Worm (Caenorhabditis elegans) whole organism, L2 larva: Measurements from ENCODE around the gene cks-1.

Experiments
- C34F6.9 ChIP-seq: fragments of 150-350 bp; optimal IDR thresholded peaks from 2 replicates; lab custom pipeline; 2014; ENCODE audit warnings: missing biosample characterization, missing genetic modification characterization
- F13H6.1 ChIP-seq: sonication (generic microtip); optimal IDR thresholded peaks from 2 replicates; lab custom pipeline; 2016; ENCODE audit warnings: missing genetic modification characterization, missing compliant biosample characterization
- Y55F3AM.14 ChIP-seq: fragments of 200-800 bp; sonication (Bioruptor generic); optimal IDR thresholded peaks from 2 replicates; lab custom pipeline; 2018; ENCODE audit warnings: mild to moderate bottlenecking, missing genetic modification characterization, missing compliant biosample characterization
- alr-1 ChIP-seq: fragments of 150-350 bp; optimal IDR thresholded peaks from 2 replicates; lab custom pipeline; 2014; ENCODE audit warnings: missing biosample characterization, missing genetic modification characterization
- ama-1 ChIP-seq: fragments of 150-350 bp; optimal IDR thresholded peaks from 2 replicates; lab custom pipeline; 2018; ENCODE audit warnings: inconsistent platforms
- blmp-1 ChIP-seq: sonication (generic microtip); optimal IDR thresholded peaks from 2 replicates; lab custom pipeline; 2017; ENCODE audit warnings: missing genetic modification characterization, mild to moderate bottlenecking, missing compliant biosample characterization, antibody characterized with exemption, moderate library complexity; ENCODE audit not compliant: insufficient read depth
- crh-2 ChIP-seq: sonication (generic microtip); optimal IDR thresholded peaks from 2 replicates; lab custom pipeline; 2017; ENCODE audit warnings: missing biosample characterization, missing genetic modification characterization
- dmd-4 ChIP-seq: sonication (generic microtip); optimal IDR thresholded peaks from 2 replicates; lab custom pipeline; 2017; ENCODE audit warnings: missing biosample characterization, missing genetic modification characterization
- egl-27 ChIP-seq: sonication (generic microtip); optimal IDR thresholded peaks from 3 replicates; lab custom pipeline; 2017; ENCODE audit warnings: missing biosample characterization, missing genetic modification reagents, missing genetic modification characterization
- fos-1 ChIP-seq: fragments of 150-350 bp; optimal IDR thresholded peaks from 2 replicates; lab custom pipeline; 2014; ENCODE audit warnings: missing biosample characterization, missing genetic modification characterization
- gmeb-1 ChIP-seq: fragments of 150-350 bp; optimal IDR thresholded peaks from 2 replicates; lab custom pipeline; 2014; ENCODE audit warnings: missing biosample characterization, missing genetic modification characterization
- lin-13 ChIP-seq: fragments of 150-350 bp; optimal IDR thresholded peaks from 2 replicates; lab custom pipeline; 2014; ENCODE audit warnings: missing biosample characterization, missing genetic modification reagents, missing genetic modification characterization
- lin-39 ChIP-seq: fragments of 150-350 bp; optimal IDR thresholded peaks from 2 replicates; lab custom pipeline; 2014; ENCODE audit warnings: missing biosample characterization, missing genetic modification reagents, missing genetic modification characterization
- lsy-2 ChIP-seq, 2 experiments: fragments of 150-350 bp in 1 of 2; sonication (generic microtip) in 1 of 2; optimal IDR thresholded peaks; 2 replicates each; lab custom pipeline; 2014 to 2017; ENCODE audit warnings: missing biosample characterization in 2 of 2, missing genetic modification characterization in 2 of 2
- mbf-1 ChIP-seq: sonication (generic microtip); optimal IDR thresholded peaks from 2 replicates; lab custom pipeline; 2017; ENCODE audit warnings: missing biosample characterization, missing genetic modification characterization
- mdl-1 ChIP-seq, 2 experiments: fragments of 150-350 bp in 1 of 2; sonication (generic microtip) in 1 of 2; optimal IDR thresholded peaks; 2 replicates each; lab custom pipeline; 2017; ENCODE audit warnings: missing biosample characterization in 2 of 2, missing genetic modification characterization in 2 of 2
- nhr-10 ChIP-seq: sonication (generic microtip); optimal IDR thresholded peaks from 2 replicates; lab custom pipeline; 2017; ENCODE audit warnings: missing biosample characterization, missing genetic modification characterization
- nhr-12 ChIP-seq: fragments of 150-350 bp; optimal IDR thresholded peaks from 2 replicates; lab custom pipeline; 2014; ENCODE audit warnings: missing biosample characterization, missing genetic modification characterization
- nhr-129 ChIP-seq: fragments of 150-350 bp; optimal IDR thresholded peaks from 2 replicates; lab custom pipeline; 2014; ENCODE audit warnings: missing biosample characterization, missing genetic modification characterization
- nhr-21 ChIP-seq: fragments of 150-350 bp; optimal IDR thresholded peaks from 2 replicates; lab custom pipeline; 2014; ENCODE audit warnings: missing biosample characterization, missing genetic modification characterization
- nhr-23 ChIP-seq: fragments of 150-350 bp; optimal IDR thresholded peaks from 2 replicates; lab custom pipeline; 2014; ENCODE audit warnings: missing biosample characterization, missing genetic modification reagents, missing genetic modification characterization
- nhr-237 ChIP-seq: fragments of 150-350 bp; optimal IDR thresholded peaks from 2 replicates; lab custom pipeline; 2014; ENCODE audit warnings: missing biosample characterization, missing genetic modification characterization
- nhr-25 ChIP-seq: fragments of 150-350 bp; sonication (generic microtip); optimal IDR thresholded peaks from 3 replicates; lab custom pipeline; 2014; ENCODE audit warnings: missing biosample characterization, missing genetic modification characterization
- nhr-6 ChIP-seq: fragments of 150-350 bp; optimal IDR thresholded peaks from 2 replicates; lab custom pipeline; 2014; ENCODE audit warnings: missing biosample characterization, missing genetic modification characterization
- peb-1 ChIP-seq: fragments of 150-350 bp; optimal IDR thresholded peaks from 2 replicates; lab custom pipeline; 2014; ENCODE audit warnings: missing biosample characterization, missing genetic modification characterization
- sem-4 ChIP-seq: fragments of 150-350 bp; optimal IDR thresholded peaks from 2 replicates; lab custom pipeline; 2014; ENCODE audit warnings: missing biosample characterization, missing genetic modification reagents, missing genetic modification characterization
- sma-3 ChIP-seq: sonication (generic microtip); optimal IDR thresholded peaks from 2 replicates; lab custom pipeline; 2016; ENCODE audit warnings: missing genetic modification reagents, missing genetic modification characterization, missing compliant biosample characterization
- sma-9 ChIP-seq, 2 experiments: fragments of 150-350 bp in 1 of 2; sonication (generic microtip) in 1 of 2; optimal IDR thresholded peaks; 2 replicates each; lab custom pipeline; 2014 to 2016; ENCODE audit warnings: missing genetic modification characterization in 2 of 2, mild to moderate bottlenecking in 1 of 2, missing biosample characterization in 1 of 2, missing compliant biosample characterization in 1 of 2, missing genetic modification reagents in 1 of 2, moderate library complexity in 1 of 2
- snpc-4 ChIP-seq: fragments of 150-350 bp; optimal IDR thresholded peaks from 2 replicates; lab custom pipeline; 2014; ENCODE audit warnings: missing biosample characterization, missing genetic modification characterization
- unc-39 ChIP-seq: fragments of 150-350 bp; optimal IDR thresholded peaks from 2 replicates; lab custom pipeline; 2014; ENCODE audit warnings: missing biosample characterization, missing genetic modification characterization
- unc-55 ChIP-seq: fragments of 150-350 bp; sonication (generic microtip); optimal IDR thresholded peaks from 3 replicates; lab custom pipeline; 2014; ENCODE audit warnings: missing biosample characterization, missing genetic modification reagents, missing genetic modification characterization
- unc-62 ChIP-seq: fragments of 150-350 bp; optimal IDR thresholded peaks from 2 replicates; lab custom pipeline; 2014; ENCODE audit warnings: missing biosample characterization, missing genetic modification reagents, missing genetic modification characterization
- zag-1 ChIP-seq: fragments of 150-350 bp; optimal IDR thresholded peaks from 2 replicates; lab custom pipeline; 2014; ENCODE audit warnings: missing biosample characterization, missing genetic modification characterization
- ztf-4 ChIP-seq: fragments of 150-350 bp; optimal IDR thresholded peaks from 2 replicates; lab custom pipeline; 2014; ENCODE audit warnings: missing biosample characterization, missing genetic modification characterization

Gene cks-1

ce11 chrIV:8513619-8514018 is at the start of gene cks-1:
Gene cks-1 (plus strand): TSS chrIV:8513919.
- TF ChIP-seq nhr-21 (tag; lab: Kevin White, UChicago) (no peak), lin-13 (GFP tag; lab: Kevin White, UChicago) (no peak), blmp-1 (no peak), mdl-1 (tag; optimal IDR thresholded peaks at IDR 0.05; lab: Kevin White, UChicago) (no peak), Y55F3AM.14 (GFP tag; lab: Kevin White, UChicago) (no peak), ztf-4 (tag; lab: Kevin White, UChicago) (no peak), zag-1 (no peak), unc-62 (GFP tag; lab: Kevin White, UChicago) (no peak), egl-27 (tag; lab: Kevin White, UChicago) (no peak), unc-55 (GFP tag; lab: Kevin White, UChicago) (no peak), F13H6.1 (tag; lab: Kevin White, UChicago) (no peak), nhr-12 (tag; lab: Kevin White, UChicago) (no peak), ama-1 (lab: Kevin White, UChicago) (no peak), gmeb-1 (tag; lab: Kevin White, UChicago) (no peak), nhr-6 (tag; lab: Kevin White, UChicago) (no peak), fos-1 (tag; lab: Kevin White, UChicago) (no peak), nhr-23 (no peak), unc-39 (tag; lab: Kevin White, UChicago) (no peak)

ce11 chrIV:8464187-8464586 is 49.5 kb upstream of the cks-1 start:
- peak; percentile 39 for TF ChIP-seq blmp-1
- TF ChIP-seq mbf-1 (tag; lab: Kevin White, UChicago), result no peak
- TF ChIP-seq mdl-1 (tag; optimal IDR thresholded peaks at IDR 0.05; lab: Kevin White, UChicago), result peak in 1 of 2 experiments; percentile 6
- TF ChIP-seq lsy-2 (tag; optimal IDR thresholded peaks at IDR 0.05; lab: Kevin White, UChicago), result no peak
- TF ChIP-seq crh-2 (tag; lab: Kevin White, UChicago), result peak; percentile 20
- TF ChIP-seq nhr-25 (tag; lab: Kevin White, UChicago), result peak; percentile 62
- TF ChIP-seq peb-1 (tag; lab: Kevin White, UChicago), result no peak
- TF ChIP-seq sma-9 (GFP tag; optimal IDR thresholded peaks at IDR 0.05; lab: Kevin White, UChicago), result peak; percentile 28
- TF ChIP-seq sma-9 (tag; optimal IDR thresholded peaks at IDR 0.05; lab: Kevin White, UChicago), result no peak

- TF ChIP-seq sma-9 (GFP tag; optimal IDR thresholded peaks at IDR 0.05; lab: Kevin White, UChicago) (no peak), sma-9 (tag; optimal IDR thresholded peaks at IDR 0.05; lab: Kevin White, UChicago) (no peak), nhr-23 (no peak), crh-2 (tag; lab: Kevin White, UChicago) (no peak), nhr-21 (tag; lab: Kevin White, UChicago) (no peak), C34F6.9 (tag; lab: Kevin White, UChicago) (no peak), alr-1 (tag; lab: Kevin White, UChicago) (no peak), nhr-129 (tag; lab: Kevin White, UChicago) (no peak), nhr-12 (tag; lab: Kevin White, UChicago) (no peak)
These were observed 41.2 kb upstream of the cks-1 start, which contains the start of gene oat-1 for ce11 chrIV:8472493-8472892. Gene oat-1 (minus strand): TSS chrIV:8472593.

ce11 chrIV:8473756-8474155 is 40.0 kb upstream of the cks-1 start, which contains the start of gene C28C12.11:
Gene C28C12.11 (plus strand): TSS chrIV:8474056.
- TF ChIP-seq nhr-237 (tag; lab: Kevin White, UChicago) (no peak), fos-1 (tag; lab: Kevin White, UChicago) (no peak), dmd-4 (tag; lab: Kevin White, UChicago) (no peak), lin-13 (GFP tag; lab: Kevin White, UChicago) (no peak), sem-4 (tag; lab: Kevin White, UChicago) (no peak), Y55F3AM.14 (GFP tag; lab: Kevin White, UChicago) (no peak), snpc-4 (tag; lab: Kevin White, UChicago) (no peak), nhr-10 (no peak), nhr-21 (tag; lab: Kevin White, UChicago) (no peak), C34F6.9 (tag; lab: Kevin White, UChicago) (no peak), nhr-23 (no peak), alr-1 (tag; lab: Kevin White, UChicago) (no peak)

ce11 chrIV:8475030-8475679 is 38.6 kb upstream of the cks-1 start:
- TF ChIP-seq sma-9 (GFP tag; optimal IDR thresholded peaks at IDR 0.05; lab: Kevin White, UChicago), result peak; percentile 48
- TF ChIP-seq sma-9 (tag; optimal IDR thresholded peaks at IDR 0.05; lab: Kevin White, UChicago), result no peak
- TF ChIP-seq crh-2 (tag; lab: Kevin White, UChicago), result peak; percentile 12
- no peak for TF ChIP-seq mbf-1 (tag; lab: Kevin White, UChicago)
- peak; percentile 27 for TF ChIP-seq sma-3
- TF ChIP-seq fos-1 (tag; lab: Kevin White, UChicago), result peak; percentile 84
- no peak for TF ChIP-seq F13H6.1 (tag; lab: Kevin White, UChicago)
- TF ChIP-seq lin-13 (GFP tag; lab: Kevin White, UChicago), result no peak
- no peak for TF ChIP-seq lin-39 (tag; lab: Kevin White, UChicago)
